Worm (Caenorhabditis elegans): ENCODE data around the gene ogdh-1.

Gene ogdh-1

ce11 chrIV:4745422-4745821 is 41.6 kb upstream of the ogdh-1 start, which contains the start of gene timm-17B.1 (continued):
- peak; percentile 84 for TF ChIP-seq ztf-7 (tag; optimal IDR thresholded peaks at IDR 0.05)
- TF ChIP-seq zfp-3 (GFP tag; conservative IDR thresholded peaks at IDR 0.05) = no peak
- TF ChIP-seq Y105C5A.15 (GFP tag; IDR thresholded peaks at IDR 0.05) = no peak
- TF ChIP-seq aha-1 (tag) = no peak
- no peak for TF ChIP-seq D1046.2 (GFP tag; IDR thresholded peaks at IDR 0.05)
- TF ChIP-seq F10B5.3 (tag; optimal IDR thresholded peaks at IDR 0.05) = no peak
- TF ChIP-seq lin-13 (GFP tag; optimal IDR thresholded peaks at IDR 0.05) = no peak
- TF ChIP-seq set-16 (GFP tag; IDR thresholded peaks at IDR 0.05) = no peak
- TF ChIP-seq dpl-1 (GFP tag; optimal IDR thresholded peaks at IDR 0.05) = peak; percentile 78
- peak; percentile 59 for TF ChIP-seq hlh-30 (tag; optimal IDR thresholded peaks at IDR 0.05; ENCODE audit: insufficient read depth)
- TF ChIP-seq lir-3 (tag; optimal IDR thresholded peaks at IDR 0.05) = no peak
- no peak for TF ChIP-seq F44E2.7 (GFP tag; IDR thresholded peaks at IDR 0.05)
- no peak for TF ChIP-seq ceh-82 (tag; optimal IDR thresholded peaks at IDR 0.05)
- TF ChIP-seq ceh-62 (tag; optimal IDR thresholded peaks at IDR 0.05) = no peak
- no peak for TF ChIP-seq lin-15B (tag; optimal IDR thresholded peaks at IDR 0.05)
- TF ChIP-seq F49E8.2 (tag; optimal IDR thresholded peaks at IDR 0.05; ENCODE audit: borderline replicate concordance) = no peak
- peak; percentile 73 for TF ChIP-seq mep-1 (tag; optimal IDR thresholded peaks at IDR 0.05)
- TF ChIP-seq ceh-28 (tag; optimal IDR thresholded peaks at IDR 0.05) = no peak
- peak; percentile 89 for TF ChIP-seq lin-38 (GFP tag; IDR thresholded peaks at IDR 0.05)
- no peak for TF ChIP-seq nhr-41 (GFP tag; IDR thresholded peaks at IDR 0.05)
- peak; percentile 30 for TF ChIP-seq nhr-77 (tag; optimal IDR thresholded peaks at IDR 0.05)
- no peak for TF ChIP-seq gei-8 (GFP tag; optimal IDR thresholded peaks at IDR 0.05)
- no peak for TF ChIP-seq pqm-1 (tag; optimal IDR thresholded peaks at IDR 0.05)
- no peak for TF ChIP-seq mxl-2 (GFP tag; conservative IDR thresholded peaks at IDR 0.05)
- TF ChIP-seq nhr-102 (tag; optimal IDR thresholded peaks at IDR 0.05) = peak; percentile 57
- TF ChIP-seq nhr-11 (tag; optimal IDR thresholded peaks at IDR 0.05) = peak; percentile 22
- no peak for TF ChIP-seq cey-2 (tag; optimal IDR thresholded peaks at IDR 0.05; ENCODE audit: borderline replicate concordance, insufficient read depth)
- TF ChIP-seq ZK337.2 (GFP tag; IDR thresholded peaks at IDR 0.05) = no peak
- TF ChIP-seq nhr-76 (tag; optimal IDR thresholded peaks at IDR 0.05) = no peak
- TF ChIP-seq nhr-111 (GFP tag; optimal IDR thresholded peaks at IDR 0.05) = no peak
- no peak for TF ChIP-seq tra-1 (GFP tag; IDR thresholded peaks at IDR 0.05)
- TF ChIP-seq nhr-10 (tag; optimal IDR thresholded peaks at IDR 0.05) = no peak
- no peak for TF ChIP-seq Y48G9A.11 (GFP tag; IDR thresholded peaks at IDR 0.05)
- TF ChIP-seq dmd-8 (GFP tag; IDR thresholded peaks at IDR 0.05) = no peak
- no peak for TF ChIP-seq madf-9 (GFP tag; conservative IDR thresholded peaks at IDR 0.05)
- TF ChIP-seq sdz-12 (GFP tag; optimal IDR thresholded peaks at IDR 0.05) = no peak
- no peak for TF ChIP-seq ztf-11 (tag; optimal IDR thresholded peaks at IDR 0.05)
- TF ChIP-seq ces-1 (GFP tag; optimal IDR thresholded peaks at IDR 0.05) = no peak
- no peak for TF ChIP-seq nhr-237 (tag; optimal IDR thresholded peaks at IDR 0.05)
- no peak for TF ChIP-seq egl-43 (GFP tag; IDR thresholded peaks at IDR 0.05)
- peak; percentile 46 for TF ChIP-seq T20F7.1 (GFP tag; optimal IDR thresholded peaks at IDR 0.05)
- TF ChIP-seq vab-7 (GFP tag; IDR thresholded peaks at IDR 0.05) = no peak
- no peak for TF ChIP-seq daf-12 (tag; optimal IDR thresholded peaks at IDR 0.05)
- peak; percentile 52 to 96 for TF ChIP-seq lsy-2 (tag; optimal IDR thresholded peaks at IDR 0.05)
- TF ChIP-seq daf-19 (GFP tag; conservative IDR thresholded peaks at IDR 0.05) = no peak
- no peak for TF ChIP-seq mxl-3 (GFP tag; optimal IDR thresholded peaks at IDR 0.05)
- no peak for TF ChIP-seq dmd-9 (GFP tag; IDR thresholded peaks at IDR 0.05)
- no peak for TF ChIP-seq pha-4 (GFP tag; IDR thresholded peaks at IDR 0.05)
- TF ChIP-seq pha-4 (tag; optimal IDR thresholded peaks at IDR 0.05) = peak; percentile 65
- no peak for TF ChIP-seq ZK546.5 (tag; optimal IDR thresholded peaks at IDR 0.05)
- no peak for TF ChIP-seq ceh-44 (GFP tag; IDR thresholded peaks at IDR 0.05)
- no peak for TF ChIP-seq unc-130 (GFP tag; optimal IDR thresholded peaks at IDR 0.05)
- TF ChIP-seq hlh-11 (tag; optimal IDR thresholded peaks at IDR 0.05) = peak; percentile 57

Measured in whole organism, L4 larva.